Worm (Caenorhabditis elegans): Measurements from ENCODE around the gene Y39B6A.25.

Y39B6A.25 gene

DNA sequence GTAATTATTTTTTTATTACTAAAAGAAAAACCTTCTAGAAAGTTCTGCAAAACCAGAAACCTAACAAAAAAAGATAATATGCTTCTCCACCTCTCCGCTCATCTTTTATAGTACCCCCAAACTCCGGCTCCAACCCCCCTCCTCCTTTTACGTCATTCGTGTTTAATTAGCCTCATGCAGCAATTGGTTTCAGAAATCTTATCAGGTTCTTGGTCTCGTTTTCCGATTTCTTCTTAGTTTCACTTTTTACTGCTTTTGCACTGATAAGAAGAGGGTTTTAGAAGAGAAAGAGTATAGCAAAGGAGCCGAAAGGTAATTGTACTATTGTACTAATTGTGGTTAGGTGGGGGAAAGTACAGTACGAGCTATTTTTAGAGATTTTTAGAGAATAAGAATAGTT lies 25.2 kb downstream of the Y39B6A.25 start (continued):
- no peak for TF ChIP-seq duxl-1 (tag; optimal IDR thresholded peaks at IDR 0.05; ENCODE audit: poor library complexity)
- TF ChIP-seq nhr-6 (tag; optimal IDR thresholded peaks at IDR 0.05): no peak
- TF ChIP-seq tra-1 (GFP tag; IDR thresholded peaks at IDR 0.05): peak; percentile 12; the same call in 1 of the 2 replicates
- no peak for TF ChIP-seq F26F4.8 (GFP tag; conservative IDR thresholded peaks at IDR 0.05)
- no peak for TF ChIP-seq gei-8 (GFP tag; optimal IDR thresholded peaks at IDR 0.05)
- TF ChIP-seq unc-39 (tag; optimal IDR thresholded peaks at IDR 0.05): no peak
- TF ChIP-seq zfp-2 (tag; optimal IDR thresholded peaks at IDR 0.05): no peak
- TF ChIP-seq nhr-77 (tag; optimal IDR thresholded peaks at IDR 0.05): peak; percentile 55
- TF ChIP-seq unc-62 (GFP tag; optimal IDR thresholded peaks at IDR 0.05 in 1 of 2): no peak
- TF ChIP-seq unc-62 (tag; optimal IDR thresholded peaks at IDR 0.05): no peak
- TF ChIP-seq mes-2 (tag; optimal IDR thresholded peaks at IDR 0.05; ENCODE audit: poor library complexity, severe bottlenecking): no peak
- no peak for TF ChIP-seq snpc-4 (tag; optimal IDR thresholded peaks at IDR 0.05)
- no peak for TF ChIP-seq dmd-8 (GFP tag; IDR thresholded peaks at IDR 0.05)
- TF ChIP-seq pha-4 (GFP tag; IDR thresholded peaks at IDR 0.05): no peak
- TF ChIP-seq pha-4 (tag; optimal IDR thresholded peaks at IDR 0.05): no peak
- TF ChIP-seq madf-9 (GFP tag; conservative IDR thresholded peaks at IDR 0.05): no peak
- no peak for TF ChIP-seq lin-38 (GFP tag; IDR thresholded peaks at IDR 0.05)
- TF ChIP-seq lin-39 (tag; optimal IDR thresholded peaks at IDR 0.05): no peak
- no peak for TF ChIP-seq ceh-32 (tag; optimal IDR thresholded peaks at IDR 0.05; ENCODE audit: poor library complexity)
- no peak for TF ChIP-seq aha-1 (tag)
- TF ChIP-seq nhr-48 (tag; optimal IDR thresholded peaks at IDR 0.05): peak; percentile 8
- peak; percentile 57 for TF ChIP-seq pqm-1 (tag; optimal IDR thresholded peaks at IDR 0.05)
- TF ChIP-seq dpl-1 (GFP tag; optimal IDR thresholded peaks at IDR 0.05): no peak
- no peak for TF ChIP-seq ZK337.2 (GFP tag; IDR thresholded peaks at IDR 0.05)
- TF ChIP-seq lin-15B (tag; optimal IDR thresholded peaks at IDR 0.05): no peak
- no peak for TF ChIP-seq ceh-28 (tag; optimal IDR thresholded peaks at IDR 0.05)
- TF ChIP-seq F37D6.2 (tag; optimal IDR thresholded peaks at IDR 0.05): no peak
- no peak for TF ChIP-seq ces-1 (GFP tag; optimal IDR thresholded peaks at IDR 0.05)
- TF ChIP-seq zag-1 (tag; optimal IDR thresholded peaks at IDR 0.05): no peak
- no peak for TF ChIP-seq nhr-111 (GFP tag; optimal IDR thresholded peaks at IDR 0.05)
- TF ChIP-seq F44E2.7 (GFP tag; IDR thresholded peaks at IDR 0.05): no peak
- peak; percentile 62 for TF ChIP-seq nhr-28 (tag; optimal IDR thresholded peaks at IDR 0.05)
- TF ChIP-seq egl-43 (GFP tag; IDR thresholded peaks at IDR 0.05): no peak
- TF ChIP-seq attf-4 (tag; optimal IDR thresholded peaks at IDR 0.05): no peak
- no peak for TF ChIP-seq Y105C5A.15 (GFP tag; IDR thresholded peaks at IDR 0.05)
- TF ChIP-seq nhr-102 (tag; optimal IDR thresholded peaks at IDR 0.05): no peak
- TF ChIP-seq hlh-30 (tag; optimal IDR thresholded peaks at IDR 0.05; ENCODE audit: insufficient read depth): no peak
- TF ChIP-seq mdt-29 (GFP tag; IDR thresholded peaks at IDR 0.05): no peak
- TF ChIP-seq F10B5.3 (tag; optimal IDR thresholded peaks at IDR 0.05): no peak
- TF ChIP-seq R02D3.7 (tag; optimal IDR thresholded peaks at IDR 0.05): no peak
- TF ChIP-seq cey-2 (tag; optimal IDR thresholded peaks at IDR 0.05; ENCODE audit: borderline replicate concordance, insufficient read depth): no peak
- TF ChIP-seq lin-13 (GFP tag; optimal IDR thresholded peaks at IDR 0.05): peak; percentile 15
- TF ChIP-seq daf-16 (GFP tag; optimal IDR thresholded peaks at IDR 0.05): no peak
- TF ChIP-seq daf-16 (tag; optimal IDR thresholded peaks at IDR 0.05): peak; percentile 67
- no peak for TF ChIP-seq ZK546.5 (tag; optimal IDR thresholded peaks at IDR 0.05)
- TF ChIP-seq hmg-1.1 (GFP tag; IDR thresholded peaks at IDR 0.05): no peak
- no peak for TF ChIP-seq skn-1 (tag; optimal IDR thresholded peaks at IDR 0.05)
- TF ChIP-seq dmd-9 (GFP tag; IDR thresholded peaks at IDR 0.05): no peak
- no peak for TF ChIP-seq mxl-3 (GFP tag; optimal IDR thresholded peaks at IDR 0.05)
- no peak for TF ChIP-seq nhr-41 (GFP tag; IDR thresholded peaks at IDR 0.05)
- TF ChIP-seq set-16 (GFP tag; IDR thresholded peaks at IDR 0.05): no peak
- TF ChIP-seq daf-8 (GFP tag; IDR thresholded peaks at IDR 0.05): no peak
- TF ChIP-seq spr-1 (tag; optimal IDR thresholded peaks at IDR 0.05): no peak

Data from whole organism, L4 larva.